Worm (Caenorhabditis elegans) whole organism, L1 larva: ENCODE results near the gene srj-37.

ENCODE experiments used
- C34B4.2 ChIP-seq: sonication (generic microtip); optimal IDR thresholded peaks from 2 replicates; lab custom pipeline; 2017; ENCODE audit warnings: mild to moderate bottlenecking, missing genetic modification characterization, missing compliant biosample characterization
- ama-1 ChIP-seq: fragments of 150-350 bp; optimal IDR thresholded peaks from 2 replicates; lab custom pipeline; 2014
- efl-3 ChIP-seq: fragments of 200-800 bp; sonication (Bioruptor generic); optimal IDR thresholded peaks from 2 replicates; lab custom pipeline; 2018; ENCODE audit warnings: mild to moderate bottlenecking, missing genetic modification characterization, missing compliant biosample characterization
- egl-13 ChIP-seq: sonication (generic microtip); optimal IDR thresholded peaks from 2 replicates; lab custom pipeline; 2016; ENCODE audit warnings: missing genotype, missing genetic modification reagents, missing genetic modification characterization, missing compliant biosample characterization
- jun-1 ChIP-seq: fragments of 150-350 bp; optimal IDR thresholded peaks from 2 replicates; lab custom pipeline; 2014; ENCODE audit warnings: missing biosample characterization, missing genetic modification reagents, missing genetic modification characterization
- lin-39 ChIP-seq: fragments of 150-350 bp; optimal IDR thresholded peaks from 2 replicates; lab custom pipeline; 2014; ENCODE audit warnings: missing biosample characterization, missing genetic modification reagents, missing genetic modification characterization
- lsy-2 ChIP-seq, 2 experiments: fragments of 150-350 bp; optimal IDR thresholded peaks; 2 replicates each; lab custom pipeline; 2014; ENCODE audit warnings: missing biosample characterization in 2 of 2, missing genetic modification characterization in 2 of 2
- nhr-19 ChIP-seq: fragments of 200-800 bp; sonication (Bioruptor generic); conservative IDR thresholded peaks from 2 replicates; pipeline ENCODE4 v1.3.6; 2022; ENCODE audit warnings: missing genetic modification characterization, missing compliant biosample characterization
- nhr-237 ChIP-seq: fragments of 150-350 bp; optimal IDR thresholded peaks from 2 replicates; lab custom pipeline; 2014; ENCODE audit warnings: missing biosample characterization, missing genetic modification characterization
- nhr-28 ChIP-seq: fragments of 150-350 bp; optimal IDR thresholded peaks from 2 replicates; lab custom pipeline; 2014; ENCODE audit warnings: missing biosample characterization, missing genetic modification characterization
- unc-130 ChIP-seq: fragments of 150-350 bp; optimal IDR thresholded peaks from 2 replicates; lab custom pipeline; 2017; ENCODE audit warnings: missing biosample characterization, missing genetic modification characterization, inconsistent platforms

DNA sequence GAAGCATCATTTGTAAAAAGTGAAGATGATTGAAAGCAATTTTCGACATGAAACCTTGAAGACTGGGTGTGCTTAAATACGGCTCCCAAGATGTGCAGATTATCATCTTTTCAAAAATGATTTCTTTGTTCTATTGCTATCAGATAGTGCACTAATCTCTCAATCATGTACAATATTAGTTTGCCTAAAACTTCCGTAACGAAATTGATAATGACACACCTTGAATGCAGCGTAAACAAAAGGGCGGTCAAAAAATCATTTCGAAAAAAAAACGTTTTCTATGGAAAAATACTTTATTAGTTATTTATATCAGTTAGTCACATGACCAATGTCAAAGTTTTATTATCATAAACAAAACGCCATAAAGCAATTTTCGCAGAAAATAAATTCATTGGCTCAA, 15.5 kb upstream of the srj-37 start, which contains the start of gene F48G7.5:
- TF ChIP-seq nhr-19 (GFP tag; lab: Robert Waterston, UW) (no peak), C34B4.2 (tag; lab: Kevin White, UChicago) (no peak), lin-39 (tag; lab: Kevin White, UChicago) (no peak), nhr-28 (tag; lab: Kevin White, UChicago) (no peak), jun-1 (no peak), lsy-2 (tag; optimal IDR thresholded peaks at IDR 0.05; lab: Kevin White, UChicago) (no peak), ama-1 (lab: Kevin White, UChicago) (no peak), efl-3 (GFP tag; lab: Kevin White, UChicago) (no peak), nhr-237 (tag; lab: Kevin White, UChicago) (no peak), egl-13 (tag; lab: Kevin White, UChicago) (no peak), unc-130 (no peak)
